Worm (Caenorhabditis elegans): ENCODE measurements around the gene rpl-37.

ce11 chrIII:3509908-3510307 lies 18.5 kb upstream of the rpl-37 start, which contains the start of the genes M01F1.4 and mrpl-35:
- TF ChIP-seq ama-1 (optimal IDR thresholded peaks at IDR 0.05), result no peak
- no peak for TF ChIP-seq hmg-4 (GFP tag; optimal IDR thresholded peaks at IDR 0.05)
- TF ChIP-seq pes-1 (GFP tag; IDR thresholded peaks at IDR 0.05), result no peak
- no peak for TF ChIP-seq B0310.2 (tag; optimal IDR thresholded peaks at IDR 0.05)
- no peak for TF ChIP-seq tbx-11 (GFP tag; IDR thresholded peaks at IDR 0.05)
- TF ChIP-seq scrt-1 (GFP tag; IDR thresholded peaks at IDR 0.05), result no peak
- no peak for TF ChIP-seq ets-7 (tag; optimal IDR thresholded peaks at IDR 0.05)

Data from whole organism, early embryonic.